Fruit fly (Drosophila melanogaster) whole organism, pupa: ENCODE measurements around the gene CheA7a.

ENCODE experiments used
- CG14655 ChIP-seq: fragments of 200-800 bp; sonication (Bioruptor generic); optimal IDR thresholded peaks from 3 replicates; lab custom pipeline; 2017; ENCODE audit warnings: mild to moderate bottlenecking, missing biosample characterization, missing genetic modification reagents, missing genetic modification characterization
- CG15710 ChIP-seq: fragments of 200-800 bp; sonication (Bioruptor generic); optimal IDR thresholded peaks from 2 replicates; lab custom pipeline; 2018; ENCODE audit warnings: missing biosample characterization, mild to moderate bottlenecking, missing genetic modification characterization, moderate library complexity
- CG32121 ChIP-seq: fragments of 200-800 bp; sonication (Bioruptor generic); IDR thresholded peaks from 2 replicates; pipeline ENCODE4 v1.3.6; 2022; ENCODE audit warnings: missing biosample characterization, missing genetic modification characterization
- CG8301 ChIP-seq: fragments of 200-800 bp; sonication (Bioruptor generic); optimal IDR thresholded peaks from 2 replicates; lab custom pipeline; 2018; ENCODE audit warnings: missing biosample characterization, mild to moderate bottlenecking, missing genetic modification characterization
- CG9948 ChIP-seq: fragments of 200-800 bp; sonication (Bioruptor generic); optimal IDR thresholded peaks from 2 replicates; lab custom pipeline; 2018; ENCODE audit warnings: missing biosample characterization, mild to moderate bottlenecking, missing genetic modification characterization, moderate library complexity
- D1 ChIP-seq: fragments of 200-800 bp; sonication (Bioruptor generic); optimal IDR thresholded peaks from 2 replicates; lab custom pipeline; 2018; ENCODE audit warnings: missing biosample characterization, mild to moderate bottlenecking, missing genetic modification characterization, moderate library complexity
- EcR ChIP-seq: fragments of 200-800 bp; sonication (Bioruptor generic); optimal IDR thresholded peaks from 3 replicates; lab custom pipeline; 2019; ENCODE audit warnings: missing biosample characterization, missing genetic modification characterization, mild to moderate bottlenecking, moderate library complexity, missing genetic modification reagents
- Pif1A ChIP-seq: fragments of 200-800 bp; sonication (Bioruptor generic); optimal IDR thresholded peaks from 3 replicates; lab custom pipeline; 2016; ENCODE audit warnings: missing biosample characterization, missing genetic modification characterization
- Pif1B ChIP-seq: fragments of 200-800 bp; sonication (Bioruptor generic); optimal IDR thresholded peaks from 3 replicates; lab custom pipeline; 2016; ENCODE audit warnings: missing biosample characterization, missing genetic modification characterization
- Snoo ChIP-seq: fragments of 200-800 bp; sonication (Bioruptor generic); optimal IDR thresholded peaks from 3 replicates; lab custom pipeline; 2017; ENCODE audit warnings: missing biosample characterization, mild to moderate bottlenecking, missing genetic modification characterization, inconsistent platforms
- rn ChIP-seq: fragments of 200-800 bp; sonication (Bioruptor generic); IDR thresholded peaks from 2 replicates; pipeline ENCODE4 v1.3.6; 2022; ENCODE audit warnings: missing biosample characterization, missing genetic modification characterization

DNA sequence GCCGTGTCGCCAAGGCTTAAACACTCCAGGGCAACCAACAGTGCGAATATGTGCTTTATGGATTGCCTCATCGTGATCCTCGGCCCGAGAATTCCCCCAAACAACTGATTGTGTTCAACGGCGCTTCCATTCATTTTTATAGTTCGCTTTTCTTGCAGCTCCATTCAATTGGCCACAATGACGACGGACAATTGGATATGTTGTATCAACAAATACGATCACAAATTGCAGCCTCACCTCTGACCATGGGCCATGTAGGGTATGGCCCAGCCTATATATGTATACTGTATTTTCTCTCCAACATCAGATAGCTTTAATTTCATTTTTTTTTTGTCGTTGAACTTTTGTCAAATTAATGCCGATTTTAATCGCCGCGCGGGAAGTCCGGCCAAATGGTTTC lies 46.8 kb downstream of the CheA7a start, which contains the start of gene CG15036:
- no peak for TF ChIP-seq CG32121 (GFP tag; lab: Robert Waterston, UW)
- no peak for TF ChIP-seq Snoo
- no peak for TF ChIP-seq CG8301 (tag; lab: Kevin White, UChicago)
- no peak for TF ChIP-seq D1 (tag; lab: Kevin White, UChicago)
- TF ChIP-seq CG15710 (tag; lab: Kevin White, UChicago) = no peak
- TF ChIP-seq EcR = no peak
- TF ChIP-seq CG14655 = no peak
- no peak for TF ChIP-seq rn
- TF ChIP-seq Pif1B (GFP tag; lab: Kevin White, UChicago) = no peak
- TF ChIP-seq CG9948 = no peak
- TF ChIP-seq Pif1A = no peak
